Worm (Caenorhabditis elegans): ENCODE data around the gene Y57G7A.11.

DNA sequence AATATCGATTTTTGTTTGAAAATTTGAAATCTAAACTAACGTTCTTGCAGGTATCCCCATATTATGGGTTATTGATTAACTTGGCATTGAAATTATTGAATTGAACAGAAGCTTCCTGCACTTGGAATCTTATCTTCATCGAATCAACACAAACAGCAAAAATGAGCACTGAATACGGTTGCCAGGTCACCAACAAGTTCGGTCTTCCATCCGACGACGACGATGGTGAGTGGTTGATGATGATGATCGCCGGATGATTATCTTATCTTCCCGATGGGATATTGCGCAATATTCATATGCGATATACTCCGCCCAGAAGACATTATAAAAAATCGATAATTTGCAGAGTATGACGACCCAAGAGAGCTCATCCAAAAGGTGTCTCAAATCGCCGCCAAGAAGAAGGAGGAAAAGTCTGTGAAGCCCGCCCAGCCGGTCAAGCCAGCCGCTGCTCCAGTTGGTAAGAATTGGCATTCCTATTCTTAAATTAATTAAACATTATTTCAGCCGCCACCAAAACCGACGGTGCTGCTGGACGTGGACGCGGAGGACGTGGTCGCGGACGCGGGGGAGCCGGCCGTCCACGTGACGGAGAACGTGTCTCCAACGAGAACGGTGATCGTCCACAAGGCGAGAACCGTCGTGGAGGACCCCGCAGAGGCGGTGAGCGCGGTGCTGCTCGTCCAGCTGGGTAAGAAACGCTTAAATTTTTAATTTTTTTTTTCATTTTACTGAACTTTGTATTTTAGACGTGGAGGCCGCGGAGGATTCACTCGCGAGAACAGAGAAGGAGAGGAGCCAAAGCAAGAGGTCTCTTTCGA lies 44.5 kb upstream of the Y57G7A.11 start, which contains the start of gene vig-1:
- no peak for TF ChIP-seq ceh-36 (tag; optimal IDR thresholded peaks at IDR 0.05)
- TF ChIP-seq tra-4 (tag; optimal IDR thresholded peaks at IDR 0.05): no peak
- TF ChIP-seq pes-1 (GFP tag; IDR thresholded peaks at IDR 0.05): no peak

Measured in whole organism, early embryonic.